Worm (Caenorhabditis elegans): ENCODE results near the gene mrps-21.

The mrps-21 gene

DNA sequence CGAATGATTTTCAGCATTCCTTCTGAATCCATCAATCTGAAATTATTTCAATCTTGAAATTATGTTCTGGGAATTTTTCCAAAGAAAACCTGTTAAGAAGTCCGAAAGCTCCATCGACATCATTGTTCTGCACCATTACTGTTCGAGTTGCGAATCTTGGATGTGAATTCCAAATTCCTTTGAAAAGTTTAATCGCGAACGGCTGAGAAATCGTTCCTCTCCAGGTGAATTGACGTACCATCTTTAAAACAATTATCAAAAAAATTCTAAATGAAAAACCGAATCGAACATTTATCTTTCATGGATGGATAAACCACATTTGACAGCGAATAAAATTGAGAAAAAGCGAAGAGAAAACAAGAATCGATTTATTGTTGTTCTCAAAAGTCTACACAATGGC lies at the start of gene mrps-21:
mrps-21 (minus strand) TSS at position 241 of the 400 bp plus-strand sequence.
- no peak for TF ChIP-seq atf-7 (tag; optimal IDR thresholded peaks at IDR 0.05)
- TF ChIP-seq ceh-100 (GFP tag; IDR thresholded peaks at IDR 0.05): peak; percentile 60
- no peak for TF ChIP-seq B0035.1 (tag; optimal IDR thresholded peaks at IDR 0.05)
- no peak for TF ChIP-seq pbrm-1 (GFP tag; IDR thresholded peaks at IDR 0.05)
- no peak for TF ChIP-seq D2030.7 (GFP tag; IDR thresholded peaks at IDR 0.05)
- TF ChIP-seq F55B11.4 (tag; optimal IDR thresholded peaks at IDR 0.05; ENCODE audit: borderline replicate concordance, insufficient read depth): no peak
- TF ChIP-seq ztf-22 (GFP tag; optimal IDR thresholded peaks at IDR 0.05): no peak
- TF ChIP-seq somi-1 (GFP tag; optimal IDR thresholded peaks at IDR 0.05): no peak
- no peak for TF ChIP-seq C06A6.2 (GFP tag; conservative IDR thresholded peaks at IDR 0.05)
- no peak for TF ChIP-seq madf-8 (GFP tag; conservative IDR thresholded peaks at IDR 0.05)
- no peak for TF ChIP-seq Y67H2A.10 (GFP tag; conservative IDR thresholded peaks at IDR 0.05)
- TF ChIP-seq nfya-2 (GFP tag; IDR thresholded peaks at IDR 0.05): no peak
- TF ChIP-seq efl-1 (GFP tag; optimal IDR thresholded peaks at IDR 0.05): no peak
- no peak for TF ChIP-seq Y56A3A.18 (GFP tag; IDR thresholded peaks at IDR 0.05)
- no peak for TF ChIP-seq F22D6.2 (tag; optimal IDR thresholded peaks at IDR 0.05)
- TF ChIP-seq mel-28 (tag; optimal IDR thresholded peaks at IDR 0.05; ENCODE audit: borderline replicate concordance): no peak
- no peak for TF ChIP-seq ceh-91 (GFP tag; IDR thresholded peaks at IDR 0.05)
- TF ChIP-seq lin-35 (GFP tag; optimal IDR thresholded peaks at IDR 0.05): no peak
- TF ChIP-seq Y53F4B.3 (GFP tag; IDR thresholded peaks at IDR 0.05): no peak
- no peak for TF ChIP-seq athp-1 (tag; optimal IDR thresholded peaks at IDR 0.05)
- TF ChIP-seq rec-8 (tag; optimal IDR thresholded peaks at IDR 0.05): no peak
- no peak for TF ChIP-seq ceh-27 (GFP tag; optimal IDR thresholded peaks at IDR 0.05)
- TF ChIP-seq F52B5.7 (tag; optimal IDR thresholded peaks at IDR 0.05): no peak
- TF ChIP-seq madf-6 (GFP tag; IDR thresholded peaks at IDR 0.05): peak; percentile 41; the same call in 1 of the 2 replicates
- TF ChIP-seq chd-7 (tag; optimal IDR thresholded peaks at IDR 0.05): no peak
- no peak for TF ChIP-seq K12H6.12 (tag; optimal IDR thresholded peaks at IDR 0.05)
- TF ChIP-seq hrde-1 (tag; optimal IDR thresholded peaks at IDR 0.05; ENCODE audit: borderline replicate concordance): no peak
- no peak for TF ChIP-seq mes-4 (tag; optimal IDR thresholded peaks at IDR 0.05)
- no peak for TF ChIP-seq nhr-90 (tag; optimal IDR thresholded peaks at IDR 0.05)
- peak; percentile 16 for TF ChIP-seq ama-1 (optimal IDR thresholded peaks at IDR 0.05)
- no peak for TF ChIP-seq ama-1 (GFP tag; optimal IDR thresholded peaks at IDR 0.05)
- TF ChIP-seq ZK185.1 (tag; optimal IDR thresholded peaks at IDR 0.05; ENCODE audit: poor library complexity, severe bottlenecking): no peak
- no peak for TF ChIP-seq lin-26 (GFP tag; IDR thresholded peaks at IDR 0.05)
- TF ChIP-seq nfya-1 (tag; optimal IDR thresholded peaks at IDR 0.05; ENCODE audit: borderline replicate concordance, insufficient read depth): no peak
- TF ChIP-seq hmg-1.2 (GFP tag; IDR thresholded peaks at IDR 0.05): no peak
- 0 out of 2 replicates have a peak, but pooled peaks have one; percentile 31 for TF ChIP-seq nfyb-1 (GFP tag; IDR thresholded peaks at IDR 0.05)
- no peak for TF ChIP-seq F10E7.11 (tag; optimal IDR thresholded peaks at IDR 0.05)
- no peak for TF ChIP-seq aptf-2 (GFP tag; conservative IDR thresholded peaks at IDR 0.05)
- TF ChIP-seq ztf-28 (GFP tag; IDR thresholded peaks at IDR 0.05): no peak
- TF ChIP-seq snpc-1.3 (tag; optimal IDR thresholded peaks at IDR 0.05; ENCODE audit: insufficient read depth): no peak
- 0 out of 2 replicates have a peak, but pooled peaks have one; percentile 35 for TF ChIP-seq Y53G8AR.9 (GFP tag; conservative IDR thresholded peaks at IDR 0.05)
- TF ChIP-seq ztf-25 (GFP tag; IDR thresholded peaks at IDR 0.05): no peak
- no peak for TF ChIP-seq ztf-18 (tag; optimal IDR thresholded peaks at IDR 0.05)
- TF ChIP-seq let-607 (tag; optimal IDR thresholded peaks at IDR 0.05): no peak
- no peak for TF ChIP-seq egrh-3 (GFP tag; IDR thresholded peaks at IDR 0.05)
- TF ChIP-seq snpc-4 (GFP tag; optimal IDR thresholded peaks at IDR 0.05): peak; percentile 1
- TF ChIP-seq snpc-4 (tag; optimal IDR thresholded peaks at IDR 0.05): no peak
- no peak for TF ChIP-seq dox-1 (GFP tag; IDR thresholded peaks at IDR 0.05)
